Fruit fly (Drosophila melanogaster) whole organism, prepupa: ENCODE results near the gene CG7300.

ENCODE experiments used
- CG10631 ChIP-seq: fragments of 200-800 bp; sonication (Bioruptor generic); optimal IDR thresholded peaks from 2 replicates; lab custom pipeline; 2016; ENCODE audit warnings: missing biosample characterization, missing genetic modification characterization
- CG10669 ChIP-seq: fragments of 200-800 bp; sonication (Bioruptor generic); optimal IDR thresholded peaks from 3 replicates; lab custom pipeline; 2018; ENCODE audit warnings: missing biosample characterization, mild to moderate bottlenecking, missing genetic modification characterization, moderate library complexity
- CG11294 ChIP-seq: fragments of 200-800 bp; sonication (Bioruptor generic); IDR thresholded peaks from 2 replicates; pipeline ENCODE4 v1.3.6; 2022; ENCODE audit warnings: missing biosample characterization, missing genetic modification characterization
- CG11902 ChIP-seq: fragments of 200-800 bp; sonication (Bioruptor generic); optimal IDR thresholded peaks from 3 replicates; lab custom pipeline; 2016; ENCODE audit warnings: missing biosample characterization, missing genetic modification characterization
- CG15336 ChIP-seq: fragments of 200-800 bp; sonication (Bioruptor generic); IDR thresholded peaks from 2 replicates; pipeline ENCODE4 v1.3.6; 2022; ENCODE audit warnings: missing biosample characterization, missing genetic modification characterization
- CG1621 ChIP-seq: fragments of 200-800 bp; sonication (Bioruptor generic); optimal IDR thresholded peaks from 3 replicates; lab custom pipeline; 2018; ENCODE audit warnings: missing biosample characterization, mild to moderate bottlenecking, missing genetic modification characterization
- CG3032 ChIP-seq: fragments of 200-800 bp; optimal IDR thresholded peaks from 2 replicates; lab custom pipeline; 2019; ENCODE audit warnings: missing biosample characterization, mild to moderate bottlenecking, missing genetic modification characterization, moderate library complexity
- CG31627 ChIP-seq: fragments of 200-800 bp; sonication (Bioruptor generic); optimal IDR thresholded peaks from 3 replicates; lab custom pipeline; 2016; ENCODE audit warnings: missing biosample characterization, missing genetic modification characterization
- CG32006 ChIP-seq: fragments of 200-800 bp; sonication (Bioruptor generic); optimal IDR thresholded peaks from 3 replicates; lab custom pipeline; 2017; ENCODE audit warnings: missing biosample characterization, mild to moderate bottlenecking, missing genetic modification characterization
- CG34406 ChIP-seq: fragments of 200-800 bp; sonication (Bioruptor generic); optimal IDR thresholded peaks from 3 replicates; lab custom pipeline; 2016; ENCODE audit warnings: missing biosample characterization, missing genetic modification characterization
- CG3919 ChIP-seq: fragments of 200-800 bp; sonication (Bioruptor generic); optimal IDR thresholded peaks from 3 replicates; lab custom pipeline; 2016; ENCODE audit warnings: missing biosample characterization, missing genetic modification characterization
- CG4318 ChIP-seq: fragments of 200-800 bp; sonication (Bioruptor generic); optimal IDR thresholded peaks from 3 replicates; lab custom pipeline; 2017; ENCODE audit warnings: missing biosample characterization, mild to moderate bottlenecking, missing genetic modification characterization
- CG6163 ChIP-seq: fragments of 200-800 bp; sonication (Bioruptor generic); IDR thresholded peaks from 3 replicates; pipeline ENCODE4 v1.3.6; 2022; ENCODE audit warnings: missing biosample characterization, missing genetic modification characterization
- CG6276 ChIP-seq: fragments of 200-800 bp; sonication (Bioruptor generic); optimal IDR thresholded peaks from 2 replicates; lab custom pipeline; 2017; ENCODE audit warnings: missing biosample characterization, mild to moderate bottlenecking, missing genetic modification characterization
- CG6792 ChIP-seq: fragments of 200-800 bp; sonication (Bioruptor generic); optimal IDR thresholded peaks from 3 replicates; lab custom pipeline; 2016; ENCODE audit warnings: missing biosample characterization, missing genetic modification characterization
- CG7368 ChIP-seq: fragments of 200-800 bp; sonication (Bioruptor generic); optimal IDR thresholded peaks from 3 replicates; lab custom pipeline; 2016; ENCODE audit warnings: missing biosample characterization, missing genetic modification characterization
- CG8119 ChIP-seq: fragments of 200-800 bp; sonication (Bioruptor generic); IDR thresholded peaks from 3 replicates; pipeline ENCODE4 v1.3.6; 2022; ENCODE audit warnings: missing biosample characterization, missing genetic modification characterization
- CG8319 ChIP-seq: fragments of 200-800 bp; sonication (Bioruptor generic); optimal IDR thresholded peaks from 3 replicates; lab custom pipeline; 2016; ENCODE audit warnings: missing biosample characterization, missing genetic modification characterization
- Eip78C ChIP-seq: fragments of 200-800 bp; sonication (Bioruptor generic); peaks from one replicate; lab custom pipeline; 2016; ENCODE audit warnings: missing biosample characterization, missing genetic modification characterization
- Ets21C ChIP-seq: fragments of 200-800 bp; sonication (Bioruptor generic); optimal IDR thresholded peaks from 3 replicates; lab custom pipeline; 2016; ENCODE audit warnings: missing biosample characterization, missing genetic modification characterization
- Hr38 ChIP-seq: sonication (Bioruptor generic); optimal IDR thresholded peaks from 2 replicates; lab custom pipeline; 2016; ENCODE audit warnings: missing biosample characterization, missing genetic modification characterization
- Hr39 ChIP-seq: fragments of 200-800 bp; sonication (Bioruptor generic); optimal IDR thresholded peaks from 2 replicates; lab custom pipeline; 2016; ENCODE audit warnings: missing biosample characterization, missing genetic modification characterization
- Hr4 ChIP-seq: fragments of 200-800 bp; sonication (Bioruptor generic); optimal IDR thresholded peaks from 3 replicates; lab custom pipeline; 2016; ENCODE audit warnings: missing biosample characterization, missing genetic modification characterization
- Met ChIP-seq: fragments of 200-800 bp; sonication (Bioruptor generic); optimal IDR thresholded peaks from 3 replicates; lab custom pipeline; 2016; ENCODE audit warnings: missing biosample characterization, missing genetic modification characterization
- OdsH ChIP-seq: fragments of 200-800 bp; sonication (Bioruptor generic); optimal IDR thresholded peaks from 3 replicates; lab custom pipeline; 2016; ENCODE audit warnings: missing biosample characterization, missing genetic modification characterization
- Smox ChIP-seq: fragments of 200-800 bp; sonication (Bioruptor generic); optimal IDR thresholded peaks from 3 replicates; lab custom pipeline; 2016; ENCODE audit warnings: missing biosample characterization, missing genetic modification characterization
- Sox15 ChIP-seq: fragments of 200-800 bp; sonication (Bioruptor generic); optimal IDR thresholded peaks from 3 replicates; lab custom pipeline; 2016; ENCODE audit warnings: missing biosample characterization, missing genetic modification characterization
- acj6 ChIP-seq: fragments of 200-800 bp; sonication (Bioruptor generic); optimal IDR thresholded peaks from 3 replicates; lab custom pipeline; 2016; ENCODE audit warnings: missing biosample characterization, missing genetic modification characterization
- cyc ChIP-seq: fragments of 200-800 bp; sonication (Bioruptor generic); optimal IDR thresholded peaks from 3 replicates; lab custom pipeline; 2016; ENCODE audit warnings: missing biosample characterization, missing genetic modification characterization
- eg ChIP-seq: fragments of 200-800 bp; sonication (Bioruptor generic); IDR thresholded peaks from 3 replicates; pipeline ENCODE4 v1.3.6; 2022; ENCODE audit warnings: missing biosample characterization, missing genetic modification characterization
- esn ChIP-seq: fragments of 200-800 bp; sonication (Bioruptor generic); optimal IDR thresholded peaks from 2 replicates; lab custom pipeline; 2016; ENCODE audit warnings: missing biosample characterization, mild to moderate bottlenecking, missing genetic modification characterization, moderate library complexity
- fd85E ChIP-seq: fragments of 200-800 bp; sonication (Bioruptor generic); optimal IDR thresholded peaks from 3 replicates; lab custom pipeline; 2016; ENCODE audit warnings: missing biosample characterization, missing genetic modification characterization
- fkh ChIP-seq: fragments of 200-800 bp; sonication (Bioruptor generic); optimal IDR thresholded peaks from 3 replicates; lab custom pipeline; 2017; ENCODE audit warnings: missing biosample characterization, mild to moderate bottlenecking, missing genetic modification characterization, moderate library complexity
- lz ChIP-seq: fragments of 200-800 bp; sonication (Bioruptor generic); optimal IDR thresholded peaks from 3 replicates; lab custom pipeline; 2016; ENCODE audit warnings: missing biosample characterization, missing genetic modification characterization
- net ChIP-seq: fragments of 200-800 bp; sonication (Bioruptor generic); optimal IDR thresholded peaks from 3 replicates; lab custom pipeline; 2016; ENCODE audit warnings: missing biosample characterization, missing genetic modification characterization
- pdm3 ChIP-seq: fragments of 200-800 bp; sonication (Bioruptor generic); optimal IDR thresholded peaks from 3 replicates; lab custom pipeline; 2016; ENCODE audit warnings: missing biosample characterization, missing genetic modification characterization
- svp ChIP-seq: fragments of 200-800 bp; sonication (Bioruptor generic); peaks from one replicate; lab custom pipeline; 2016; ENCODE audit warnings: missing biosample characterization, missing genetic modification characterization
- topi ChIP-seq: fragments of 200-800 bp; sonication (Bioruptor generic); optimal IDR thresholded peaks from 3 replicates; lab custom pipeline; 2016; ENCODE audit warnings: missing biosample characterization, missing genetic modification characterization

Gene CG7300

dm6 chr2L:10697992-10698391 lies at the start of gene CG7300:
Gene CG7300 (minus strand): TSS chr2L:10698043.
- TF ChIP-seq CG3919 (GFP tag; lab: Kevin White, UChicago) (no peak), svp (GFP tag; lab: Kevin White, UChicago) (peak; percentile 18), pdm3 (GFP tag; lab: Kevin White, UChicago) (no peak), fd85E (no peak), CG4318 (GFP tag; lab: Kevin White, UChicago) (no peak), CG7368 (GFP tag; lab: Kevin White, UChicago) (no peak), CG8319 (no peak), CG32006 (GFP tag; lab: Kevin White, UChicago) (peak; percentile 27), net (GFP tag; lab: Kevin White, UChicago) (no peak), Eip78C (GFP tag; lab: Kevin White, UChicago) (peak; percentile 81), eg (GFP tag; lab: Robert Waterston, UW) (0 out of 3 replicates have a peak, but pooled peaks have one; percentile 13)

- no peak for TF ChIP-seq CG10669 (GFP tag; lab: Kevin White, UChicago)
- TF ChIP-seq, all 60 proteins: peak for 0
Observed at dm6 chr2L:10743714-10744113, 45.9 kb upstream of the CG7300 start, which contains the start of gene CG6729. Gene CG6729 (minus strand): TSS chr2L:10743935.

DNA sequence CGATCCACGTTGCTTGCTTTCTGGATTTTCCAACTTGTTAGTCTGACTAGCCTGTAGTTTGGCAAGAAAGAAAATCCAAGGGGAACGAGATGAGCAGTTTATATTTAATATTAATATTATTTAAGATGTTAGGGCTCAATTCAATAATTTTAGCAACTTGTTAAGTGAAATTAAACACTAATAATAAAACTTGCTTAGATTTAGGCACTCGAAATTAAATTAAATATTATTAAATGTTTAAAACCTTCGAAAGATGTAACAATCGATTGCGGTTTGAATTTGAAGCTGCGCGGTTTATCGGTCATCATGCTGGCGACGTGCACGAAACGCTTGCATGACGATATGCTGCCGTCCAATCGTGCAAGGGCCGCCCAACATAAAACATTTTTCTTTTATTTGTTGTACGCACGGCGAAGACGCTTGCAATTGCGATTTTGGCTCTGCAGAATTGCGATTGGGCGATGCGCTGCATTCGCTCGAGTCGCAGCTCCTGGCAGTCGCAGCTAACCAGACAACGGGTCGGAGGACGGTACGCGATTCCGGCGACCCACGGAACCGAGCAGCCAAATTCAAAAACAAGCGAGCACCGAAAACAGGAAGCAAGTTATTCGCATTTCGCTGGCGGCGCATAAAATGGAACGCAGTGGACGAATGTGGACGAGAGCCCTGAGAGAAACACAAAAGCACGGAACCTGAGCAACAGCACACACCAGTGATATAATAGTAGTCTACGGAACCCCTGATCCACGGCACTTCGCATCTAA lies 39.3 kb upstream of the CG7300 start, which contains the start of the genes Vha16-5 and CG12299:
Vha16-5 (minus strand) TSS at position 51 of the 764 bp plus-strand sequence.
CG12299 (plus strand) TSS at position 353 of the 764 bp plus-strand sequence.
- TF ChIP-seq CG8119 (GFP tag; lab: Robert Waterston, UW) (0 out of 3 replicates have a peak, but pooled peaks have one; percentile 12), net (GFP tag; lab: Kevin White, UChicago) (no peak), lz (GFP tag; lab: Kevin White, UChicago) (peak; percentile 79), CG6276 (GFP tag; lab: Kevin White, UChicago) (no peak), topi (GFP tag; lab: Kevin White, UChicago) (no peak), acj6 (peak; percentile 73), CG1621 (tag; lab: Kevin White, UChicago) (peak; percentile 32), CG10631 (GFP tag; lab: Kevin White, UChicago) (no peak), Smox (GFP tag; lab: Kevin White, UChicago) (no peak), CG34406 (peak; percentile 48), svp (GFP tag; lab: Kevin White, UChicago) (no peak), CG3919 (GFP tag; lab: Kevin White, UChicago) (peak; percentile 86), Hr39 (GFP tag; lab: Kevin White, UChicago) (peak; percentile 73), Sox15 (GFP tag; lab: Kevin White, UChicago) (peak; percentile 42), CG3032 (peak; percentile 47), Ets21C (GFP tag; lab: Kevin White, UChicago) (peak; percentile 65), Met (GFP tag; lab: Kevin White, UChicago) (no peak), Eip78C (GFP tag; lab: Kevin White, UChicago) (peak; percentile 85), Hr38 (GFP tag; lab: Kevin White, UChicago) (peak; percentile 45), OdsH (no peak), CG11294 (peak; percentile 21; the same call in 1 of the 2 replicates), CG6163 (GFP tag; lab: Robert Waterston, UW) (peak; percentile 79), CG31627 (GFP tag; lab: Kevin White, UChicago) (peak; percentile 78), CG11902 (GFP tag; lab: Kevin White, UChicago) (peak; percentile 32), cyc (peak; percentile 70), esn (GFP tag; lab: Kevin White, UChicago) (peak; percentile 82), CG6792 (GFP tag; lab: Kevin White, UChicago) (peak; percentile 39), eg (GFP tag; lab: Robert Waterston, UW) (peak; percentile 67), fkh (GFP tag; lab: Kevin White, UChicago) (peak; percentile 77), CG15336 (peak; percentile 17; the same call in 1 of the 2 replicates), Hr4 (GFP tag; lab: Kevin White, UChicago) (peak; percentile 78)
